Worm (Caenorhabditis elegans) whole organism, L4 larva: ENCODE data around the gene C33D3.5.

Source experiments
- F10B5.3 ChIP-seq: sonication (generic microtip); optimal IDR thresholded peaks from 2 replicates; lab custom pipeline; 2016; ENCODE audit warnings: mild to moderate bottlenecking, missing genetic modification characterization, missing compliant biosample characterization
- aha-1 ChIP-seq: fragments of 150-350 bp; peaks from one replicate; lab custom pipeline; 2014; ENCODE audit warnings: missing biosample characterization, missing genetic modification characterization
- daf-16 ChIP-seq, 3 experiments: sonication (generic microtip); optimal IDR thresholded peaks; 2 replicates each; lab custom pipeline; 2016 to 2017; ENCODE audit warnings: missing genetic modification characterization in 3 of 3, missing genetic modification reagents in 3 of 3, mild to moderate bottlenecking in 2 of 3, missing compliant biosample characterization in 2 of 3, missing biosample characterization in 1 of 3, moderate library complexity in 1 of 3
- daf-19 ChIP-seq: fragments of 200-800 bp; sonication (Bioruptor generic); conservative IDR thresholded peaks from 2 replicates; pipeline ENCODE4 v1.3.6; 2022; ENCODE audit warnings: missing genetic modification characterization, missing compliant biosample characterization
- dmd-6 ChIP-seq: fragments of 200-800 bp; sonication (Bioruptor generic); IDR thresholded peaks from 2 replicates; pipeline ENCODE4 v1.3.6; 2022; ENCODE audit warnings: missing genetic modification reagents, missing genetic modification characterization, missing compliant biosample characterization
- dmd-8 ChIP-seq: fragments of 200-800 bp; sonication (Bioruptor generic); IDR thresholded peaks from 2 replicates; pipeline ENCODE4 v1.3.6; 2022; ENCODE audit warnings: missing genetic modification characterization, missing compliant biosample characterization
- dpl-1 ChIP-seq: fragments of 150-350 bp; optimal IDR thresholded peaks from 2 replicates; lab custom pipeline; 2014; ENCODE audit warnings: missing biosample characterization, missing genetic modification reagents, missing genetic modification characterization
- dve-1 ChIP-seq: sonication (generic microtip); optimal IDR thresholded peaks from 2 replicates; lab custom pipeline; 2017; ENCODE audit warnings: antibody characterized with exemption, mild to moderate bottlenecking, missing genetic modification characterization, missing compliant biosample characterization; ENCODE audit not compliant: insufficient read depth
- hif-1 ChIP-seq, 2 experiments: sonication (generic microtip); optimal IDR thresholded peaks; 2 replicates each; lab custom pipeline; 2016 to 2017; ENCODE audit warnings: missing compliant biosample characterization in 2 of 2, missing genetic modification characterization in 2 of 2, missing genetic modification reagents in 2 of 2, missing genotype in 2 of 2, mild to moderate bottlenecking in 1 of 2
- hlh-11 ChIP-seq: fragments of 200-800 bp; sonication (Bioruptor generic); optimal IDR thresholded peaks from 2 replicates; lab custom pipeline; 2018; ENCODE audit warnings: mild to moderate bottlenecking, missing genetic modification characterization, missing compliant biosample characterization
- lin-1 ChIP-seq: fragments of 200-800 bp; sonication (Bioruptor generic); IDR thresholded peaks from 2 replicates; pipeline ENCODE4 v1.3.6; 2022; ENCODE audit warnings: missing genetic modification reagents, missing genetic modification characterization, missing compliant biosample characterization
- lin-15B ChIP-seq: fragments of 150-350 bp; sonication (generic microtip); optimal IDR thresholded peaks from 3 replicates; lab custom pipeline; 2014; ENCODE audit warnings: missing biosample characterization, missing genetic modification characterization
- lir-3 ChIP-seq: sonication (generic microtip); optimal IDR thresholded peaks from 2 replicates; lab custom pipeline; 2016; ENCODE audit warnings: mild to moderate bottlenecking, missing genetic modification characterization, missing compliant biosample characterization
- lsy-2 ChIP-seq, 2 experiments: fragments of 150-350 bp in 1 of 2; sonication (generic microtip) in 1 of 2; optimal IDR thresholded peaks; 2 replicates each; lab custom pipeline; 2014 to 2017; ENCODE audit warnings: missing biosample characterization in 2 of 2, missing genetic modification characterization in 2 of 2
- mdt-29 ChIP-seq: fragments of 200-800 bp; sonication (Bioruptor generic); IDR thresholded peaks from 2 replicates; pipeline ENCODE4 v1.3.6; 2022; ENCODE audit warnings: missing genetic modification reagents, missing genetic modification characterization, missing compliant biosample characterization
- mep-1 ChIP-seq: fragments of 150-350 bp; sonication (generic microtip); optimal IDR thresholded peaks from 3 replicates; lab custom pipeline; 2014; ENCODE audit warnings: missing biosample characterization, missing genetic modification characterization
- mxl-2 ChIP-seq: fragments of 200-800 bp; sonication (Bioruptor generic); conservative IDR thresholded peaks from 2 replicates; pipeline ENCODE4 v1.3.6; 2022; ENCODE audit warnings: missing genetic modification reagents, missing genetic modification characterization, missing compliant biosample characterization
- nhr-102 ChIP-seq: sonication (generic microtip); optimal IDR thresholded peaks from 2 replicates; lab custom pipeline; 2016; ENCODE audit warnings: mild to moderate bottlenecking, missing genetic modification characterization, moderate library complexity, missing compliant biosample characterization
- nhr-11 ChIP-seq: fragments of 150-350 bp; optimal IDR thresholded peaks from 2 replicates; lab custom pipeline; 2014; ENCODE audit warnings: missing biosample characterization, missing genetic modification characterization
- nhr-28 ChIP-seq: fragments of 150-350 bp; optimal IDR thresholded peaks from 2 replicates; lab custom pipeline; 2014; ENCODE audit warnings: missing biosample characterization, missing genetic modification characterization
- nhr-41 ChIP-seq: fragments of 200-800 bp; sonication (Bioruptor generic); IDR thresholded peaks from 2 replicates; pipeline ENCODE4 v1.3.6; 2022; ENCODE audit warnings: missing genetic modification reagents, missing genetic modification characterization, missing compliant biosample characterization
- nhr-42 ChIP-seq: fragments of 200-800 bp; sonication (Bioruptor generic); IDR thresholded peaks from 2 replicates; pipeline ENCODE4 v1.3.6; 2022; ENCODE audit warnings: missing genetic modification characterization, missing compliant biosample characterization
- nhr-48 ChIP-seq: sonication (generic microtip); optimal IDR thresholded peaks from 2 replicates; lab custom pipeline; 2016; ENCODE audit warnings: mild to moderate bottlenecking, missing genetic modification characterization, missing compliant biosample characterization
- nhr-77 ChIP-seq: fragments of 150-350 bp; optimal IDR thresholded peaks from 2 replicates; lab custom pipeline; 2014; ENCODE audit warnings: missing biosample characterization, missing genetic modification characterization
- pha-4 ChIP-seq, 2 experiments: fragments of 150-350 bp in 1 of 2; fragments of 200-800 bp in 1 of 2; sonication (Bioruptor generic) in 1 of 2; IDR thresholded peaks in 1 of 2; optimal IDR thresholded peaks in 1 of 2; 2 replicates each; pipeline versions ENCODE4 v1.3.6 to Lab custom; 2014 to 2022; ENCODE audit warnings: missing genetic modification characterization in 2 of 2, missing genetic modification reagents in 2 of 2, missing biosample characterization in 1 of 2, missing compliant biosample characterization in 1 of 2
- php-3 ChIP-seq: fragments of 200-800 bp; sonication (Bioruptor generic); IDR thresholded peaks from 2 replicates; pipeline ENCODE4 v1.3.6; 2022; ENCODE audit warnings: missing genetic modification reagents, missing genetic modification characterization, missing compliant biosample characterization
- pqm-1 ChIP-seq: sonication (generic microtip); optimal IDR thresholded peaks from 2 replicates; lab custom pipeline; 2017; ENCODE audit warnings: missing biosample characterization, missing genetic modification characterization
- rbr-2 ChIP-seq: sonication (generic microtip); optimal IDR thresholded peaks from 2 replicates; lab custom pipeline; 2016; ENCODE audit warnings: missing genotype, missing genetic modification characterization, missing compliant biosample characterization
- saeg-2 ChIP-seq: fragments of 200-800 bp; sonication (Bioruptor generic); IDR thresholded peaks from 2 replicates; pipeline ENCODE4 v1.3.6; 2022; ENCODE audit warnings: missing genetic modification reagents, missing genetic modification characterization, missing compliant biosample characterization
- spr-3 ChIP-seq: fragments of 200-800 bp; sonication (Bioruptor generic); optimal IDR thresholded peaks from 2 replicates; lab custom pipeline; 2018; ENCODE audit warnings: mild to moderate bottlenecking, missing genetic modification characterization, missing compliant biosample characterization
- tra-1 ChIP-seq: fragments of 200-800 bp; sonication (Bioruptor generic); IDR thresholded peaks from 2 replicates; pipeline ENCODE4 v1.3.6; 2022; ENCODE audit warnings: missing genetic modification reagents, missing genetic modification characterization, missing compliant biosample characterization
- unc-62 ChIP-seq, 3 experiments: fragments of 150-350 bp in 1 of 3; sonication (generic microtip); optimal IDR thresholded peaks in 2 of 3; peaks in 1 of 3; 1 replicate in 1 of 3; 2 replicates in 2 of 3; lab custom pipeline; 2014 to 2017; ENCODE audit warnings: missing biosample characterization in 3 of 3, missing genetic modification characterization in 3 of 3, missing genetic modification reagents in 3 of 3, missing genotype in 1 of 3
- vab-7 ChIP-seq: fragments of 200-800 bp; sonication (Bioruptor generic); IDR thresholded peaks from 2 replicates; pipeline ENCODE4 v1.3.6; 2022; ENCODE audit warnings: missing genetic modification reagents, missing genetic modification characterization, missing compliant biosample characterization
- zag-1 ChIP-seq: fragments of 150-350 bp; optimal IDR thresholded peaks from 2 replicates; lab custom pipeline; 2014; ENCODE audit warnings: missing biosample characterization, missing genetic modification characterization
- zfp-2 ChIP-seq: sonication (generic microtip); optimal IDR thresholded peaks from 2 replicates; lab custom pipeline; 2016; ENCODE audit warnings: mild to moderate bottlenecking, missing genetic modification characterization, missing compliant biosample characterization
- zfp-3 ChIP-seq: fragments of 200-800 bp; sonication (Bioruptor generic); conservative IDR thresholded peaks from 2 replicates; pipeline ENCODE4 v1.3.6; 2022; ENCODE audit warnings: missing genetic modification reagents, missing genetic modification characterization, missing compliant biosample characterization
- ztf-11 ChIP-seq: fragments of 150-350 bp; optimal IDR thresholded peaks from 2 replicates; lab custom pipeline; 2014; ENCODE audit warnings: missing biosample characterization, missing genetic modification characterization

Gene C33D3.5

ce11 chrX:10476573-10476972 lies 14.6 kb upstream of the C33D3.5 start, which contains the start of gene C39B10.7:
C39B10.7 (plus strand) TSS chrX:10476873.
- TF ChIP-seq F10B5.3 (tag; lab: Kevin White, UChicago), result no peak

- no peak for TF ChIP-seq hif-1 (tag; optimal IDR thresholded peaks at IDR 0.05; lab: Kevin White, UChicago)
- peak; percentile 79 for TF ChIP-seq hlh-11
- no peak for TF ChIP-seq lin-15B (tag; lab: Kevin White, UChicago)
- no peak for TF ChIP-seq dpl-1 (GFP tag; lab: Kevin White, UChicago)
- peak; percentile 29 for TF ChIP-seq mep-1
- TF ChIP-seq mdt-29, result no peak
- TF ChIP-seq daf-16 (GFP tag; optimal IDR thresholded peaks at IDR 0.05; lab: Kevin White, UChicago), result peak in 1 of 2 experiments; percentile 85
- peak; percentile 98 for TF ChIP-seq daf-16 (tag; optimal IDR thresholded peaks at IDR 0.05; lab: Kevin White, UChicago)
- peak; percentile 56; the same call in 1 of the 2 replicates for TF ChIP-seq lin-1 (GFP tag; lab: Robert Waterston, UW)
- peak; percentile 46 for TF ChIP-seq nhr-102
- TF ChIP-seq nhr-77 (tag; lab: Kevin White, UChicago), result peak; percentile 27
- TF ChIP-seq rbr-2 (tag; lab: Kevin White, UChicago), result no peak
- TF ChIP-seq nhr-11, result no peak
- TF ChIP-seq nhr-41 (GFP tag; lab: Robert Waterston, UW), result no peak
- peak; percentile 83 for TF ChIP-seq dve-1 (tag; lab: Kevin White, UChicago)
- peak in 1 of 2 experiments; percentile 19 for TF ChIP-seq lsy-2 (tag; optimal IDR thresholded peaks at IDR 0.05; lab: Kevin White, UChicago)
- no peak for TF ChIP-seq zag-1 (tag; lab: Kevin White, UChicago)
- peak; percentile 96 for TF ChIP-seq pqm-1 (tag; lab: Kevin White, UChicago)
- peak in 1 of 2 experiments; percentile 98 for TF ChIP-seq unc-62 (GFP tag; optimal IDR thresholded peaks at IDR 0.05 in 1 of 2; lab: Kevin White, UChicago)
- TF ChIP-seq unc-62 (tag; optimal IDR thresholded peaks at IDR 0.05; lab: Kevin White, UChicago), result no peak
- TF ChIP-seq php-3 (GFP tag; lab: Robert Waterston, UW), result peak; percentile 61
- no peak for TF ChIP-seq zfp-3 (GFP tag; lab: Robert Waterston, UW)
- no peak for TF ChIP-seq spr-3 (GFP tag; lab: Kevin White, UChicago)
- TF ChIP-seq dmd-6 (GFP tag; lab: Robert Waterston, UW), result peak; percentile 57
- TF ChIP-seq ztf-11 (tag; lab: Kevin White, UChicago), result no peak
- no peak for TF ChIP-seq saeg-2 (GFP tag; lab: Robert Waterston, UW)
- TF ChIP-seq vab-7 (GFP tag; lab: Robert Waterston, UW), result no peak
- TF ChIP-seq nhr-28 (tag; lab: Kevin White, UChicago), result peak; percentile 84
- no peak for TF ChIP-seq dmd-8 (GFP tag; lab: Robert Waterston, UW)
- peak; percentile 33 for TF ChIP-seq nhr-48 (tag; lab: Kevin White, UChicago)
- no peak for TF ChIP-seq daf-19 (GFP tag; lab: Robert Waterston, UW)
Measured at ce11 chrX:10477172-10477985, 13.8 kb upstream of the C33D3.5 start.

ce11 chrX:10479108-10479738 lies 11.9 kb upstream of the C33D3.5 start:
- 0 out of 2 replicates have a peak, but pooled peaks have one; percentile 26 for TF ChIP-seq pha-4 (GFP tag; IDR thresholded peaks at IDR 0.05; lab: Robert Waterston, UW)
- TF ChIP-seq pha-4 (tag; optimal IDR thresholded peaks at IDR 0.05; lab: Kevin White, UChicago), result no peak
- no peak for TF ChIP-seq dmd-8 (GFP tag; lab: Robert Waterston, UW)
- peak; percentile 54 for TF ChIP-seq dmd-6 (GFP tag; lab: Robert Waterston, UW)
- TF ChIP-seq mep-1, result peak; percentile 3
- TF ChIP-seq aha-1 (tag; lab: Kevin White, UChicago), result peak; percentile 58
- no peak for TF ChIP-seq nhr-42 (GFP tag; lab: Robert Waterston, UW)
- peak in 1 of 2 experiments; percentile 52 for TF ChIP-seq daf-16 (GFP tag; optimal IDR thresholded peaks at IDR 0.05; lab: Kevin White, UChicago)
- peak; percentile 18 for TF ChIP-seq daf-16 (tag; optimal IDR thresholded peaks at IDR 0.05; lab: Kevin White, UChicago)
- no peak for TF ChIP-seq lir-3 (tag; lab: Kevin White, UChicago)
- TF ChIP-seq hlh-11, result peak; percentile 69
- TF ChIP-seq nhr-48 (tag; lab: Kevin White, UChicago), result peak; percentile 32
- peak; percentile 38 for TF ChIP-seq dve-1 (tag; lab: Kevin White, UChicago)
- TF ChIP-seq php-3 (GFP tag; lab: Robert Waterston, UW), result peak; percentile 55
- peak; percentile 66 for TF ChIP-seq nhr-28 (tag; lab: Kevin White, UChicago)
- TF ChIP-seq tra-1 (GFP tag; lab: Robert Waterston, UW), result peak; percentile 72; the same call in 1 of the 2 replicates
- peak; percentile 97 for TF ChIP-seq pqm-1 (tag; lab: Kevin White, UChicago)
- TF ChIP-seq mxl-2 (GFP tag; lab: Robert Waterston, UW), result no peak
- no peak for TF ChIP-seq zfp-2 (tag; lab: Kevin White, UChicago)
